Worm (Caenorhabditis elegans) whole organism, L1 larva: Measurements from ENCODE around the gene inf-1.

ENCODE experiments used
- C04F5.9 ChIP-seq: sonication (generic microtip); optimal IDR thresholded peaks from 2 replicates; lab custom pipeline; 2016; ENCODE audit warnings: missing genetic modification characterization, missing compliant biosample characterization
- C16A3.4 ChIP-seq: fragments of 150-350 bp; optimal IDR thresholded peaks from 2 replicates; lab custom pipeline; 2014; ENCODE audit warnings: missing biosample characterization, missing genetic modification characterization
- C34B4.2 ChIP-seq: sonication (generic microtip); optimal IDR thresholded peaks from 2 replicates; lab custom pipeline; 2017; ENCODE audit warnings: mild to moderate bottlenecking, missing genetic modification characterization, missing compliant biosample characterization
- aly-2 ChIP-seq: fragments of 150-350 bp; optimal IDR thresholded peaks from 2 replicates; lab custom pipeline; 2014; ENCODE audit warnings: missing biosample characterization, missing genetic modification characterization
- blmp-1 ChIP-seq: fragments of 150-350 bp; optimal IDR thresholded peaks from 2 replicates; lab custom pipeline; 2014; ENCODE audit warnings: missing biosample characterization, missing genetic modification characterization
- ceh-88 ChIP-seq: fragments of 200-800 bp; sonication (Bioruptor generic); IDR thresholded peaks from 2 replicates; pipeline ENCODE4 v1.3.6; 2022; ENCODE audit warnings: missing genetic modification characterization, missing compliant biosample characterization
- ceh-90 ChIP-seq: sonication (generic microtip); optimal IDR thresholded peaks from 2 replicates; lab custom pipeline; 2016; ENCODE audit warnings: missing genetic modification characterization, missing compliant biosample characterization
- efl-1 ChIP-seq, 4 experiments: fragments of 150-350 bp; optimal IDR thresholded peaks in 3 of 4; peaks in 1 of 4; 1 replicate in 1 of 4; 2 replicates in 3 of 4; lab custom pipeline; 2014; ENCODE audit warnings: missing biosample characterization in 2 of 4, missing genetic modification characterization in 2 of 4, missing genetic modification reagents in 2 of 4
- egl-13 ChIP-seq: sonication (generic microtip); optimal IDR thresholded peaks from 2 replicates; lab custom pipeline; 2016; ENCODE audit warnings: missing genotype, missing genetic modification reagents, missing genetic modification characterization, missing compliant biosample characterization
- egl-27 ChIP-seq, 2 experiments: fragments of 150-350 bp in 1 of 2; sonication (generic microtip); optimal IDR thresholded peaks; 3 replicates each; lab custom pipeline; 2017 to 2018; ENCODE audit warnings: missing biosample characterization in 2 of 2, missing genetic modification characterization in 2 of 2, missing genetic modification reagents in 2 of 2
- elt-2 ChIP-seq: sonication (generic microtip); optimal IDR thresholded peaks from 2 replicates; lab custom pipeline; 2016; ENCODE audit warnings: missing genetic modification characterization, mild to moderate bottlenecking, inconsistent platforms, missing compliant biosample characterization, missing genetic modification reagents
- fkh-4 ChIP-seq: sonication (generic microtip); optimal IDR thresholded peaks from 2 replicates; lab custom pipeline; 2016; ENCODE audit warnings: missing compliant biosample characterization, missing genetic modification characterization, borderline replicate concordance
- fos-1 ChIP-seq: fragments of 150-350 bp; optimal IDR thresholded peaks from 2 replicates; lab custom pipeline; 2014; ENCODE audit warnings: missing biosample characterization, missing genetic modification characterization
- hlh-17 ChIP-seq: fragments of 200-800 bp; sonication (Bioruptor generic); optimal IDR thresholded peaks from 2 replicates; lab custom pipeline; 2018; ENCODE audit warnings: missing genetic modification characterization, mild to moderate bottlenecking, missing compliant biosample characterization, moderate library complexity, borderline replicate concordance
- hpl-2 ChIP-seq: fragments of 150-350 bp; optimal IDR thresholded peaks from 2 replicates; lab custom pipeline; 2014; ENCODE audit warnings: missing biosample characterization, missing genetic modification reagents, missing genetic modification characterization
- isw-1 ChIP-seq: fragments of 200-800 bp; sonication (Bioruptor generic); IDR thresholded peaks from 2 replicates; pipeline ENCODE4 v1.3.6; 2022; ENCODE audit warnings: missing genetic modification characterization, missing compliant biosample characterization
- jun-1 ChIP-seq: fragments of 150-350 bp; optimal IDR thresholded peaks from 2 replicates; lab custom pipeline; 2014; ENCODE audit warnings: missing biosample characterization, missing genetic modification reagents, missing genetic modification characterization
- lin-13 ChIP-seq: fragments of 150-350 bp; optimal IDR thresholded peaks from 2 replicates; lab custom pipeline; 2014; ENCODE audit warnings: missing biosample characterization, missing genetic modification reagents, missing genetic modification characterization
- lin-14 ChIP-seq: fragments of 200-800 bp; sonication (Bioruptor generic); optimal IDR thresholded peaks from 2 replicates; lab custom pipeline; 2018; ENCODE audit warnings: mild to moderate bottlenecking, missing genetic modification characterization, moderate library complexity, missing compliant biosample characterization
- lsy-2 ChIP-seq, 2 experiments: fragments of 150-350 bp; optimal IDR thresholded peaks; 2 replicates each; lab custom pipeline; 2014; ENCODE audit warnings: missing biosample characterization in 2 of 2, missing genetic modification characterization in 2 of 2
- mef-2 ChIP-seq: fragments of 150-350 bp; optimal IDR thresholded peaks from 2 replicates; lab custom pipeline; 2014; ENCODE audit warnings: missing biosample characterization, missing genetic modification characterization
- nhr-11 ChIP-seq: fragments of 150-350 bp; optimal IDR thresholded peaks from 2 replicates; lab custom pipeline; 2014; ENCODE audit warnings: missing biosample characterization, missing genetic modification characterization
- nhr-19 ChIP-seq: fragments of 200-800 bp; sonication (Bioruptor generic); conservative IDR thresholded peaks from 2 replicates; pipeline ENCODE4 v1.3.6; 2022; ENCODE audit warnings: missing genetic modification characterization, missing compliant biosample characterization
- nhr-28 ChIP-seq: fragments of 150-350 bp; optimal IDR thresholded peaks from 2 replicates; lab custom pipeline; 2014; ENCODE audit warnings: missing biosample characterization, missing genetic modification characterization
- nhr-71 ChIP-seq: sonication (generic microtip); optimal IDR thresholded peaks from 2 replicates; lab custom pipeline; 2016; ENCODE audit warnings: mild to moderate bottlenecking, missing genetic modification characterization, moderate library complexity, missing compliant biosample characterization
- nhr-84 ChIP-seq: sonication (generic microtip); optimal IDR thresholded peaks from 2 replicates; lab custom pipeline; 2017; ENCODE audit warnings: missing biosample characterization, missing genetic modification characterization
- pag-3 ChIP-seq: sonication (generic microtip); optimal IDR thresholded peaks from 2 replicates; lab custom pipeline; 2017; ENCODE audit warnings: missing genetic modification characterization, mild to moderate bottlenecking, missing compliant biosample characterization, antibody characterized with exemption, borderline replicate concordance; ENCODE audit not compliant: insufficient read depth
- rnt-1 ChIP-seq: sonication (generic microtip); optimal IDR thresholded peaks from 2 replicates; lab custom pipeline; 2016; ENCODE audit warnings: mild to moderate bottlenecking, missing genetic modification characterization, moderate library complexity, missing compliant biosample characterization
- sox-4 ChIP-seq: sonication (generic microtip); optimal IDR thresholded peaks from 2 replicates; lab custom pipeline; 2016; ENCODE audit warnings: missing genetic modification characterization, missing compliant biosample characterization
- swsn-7 ChIP-seq: sonication (generic microtip); optimal IDR thresholded peaks from 2 replicates; lab custom pipeline; 2016; ENCODE audit warnings: missing genetic modification characterization, missing compliant biosample characterization
- unc-130 ChIP-seq: fragments of 150-350 bp; optimal IDR thresholded peaks from 2 replicates; lab custom pipeline; 2017; ENCODE audit warnings: missing biosample characterization, missing genetic modification characterization, inconsistent platforms
- unc-62 ChIP-seq: fragments of 150-350 bp; optimal IDR thresholded peaks from 2 replicates; lab custom pipeline; 2014; ENCODE audit warnings: missing biosample characterization, missing genetic modification reagents, missing genetic modification characterization
- unc-86 ChIP-seq: sonication (generic microtip); optimal IDR thresholded peaks from 2 replicates; lab custom pipeline; 2016; ENCODE audit warnings: missing genetic modification characterization, missing compliant biosample characterization
- vab-15 ChIP-seq: sonication (generic microtip); optimal IDR thresholded peaks from 2 replicates; lab custom pipeline; 2017; ENCODE audit warnings: missing genotype, mild to moderate bottlenecking, missing genetic modification characterization, missing compliant biosample characterization
- ztf-11 ChIP-seq, 2 experiments: sonication (generic microtip); optimal IDR thresholded peaks; 2 replicates each; lab custom pipeline; 2016 to 2017; ENCODE audit warnings: missing genetic modification characterization in 2 of 2, missing biosample characterization in 1 of 2, missing compliant biosample characterization in 1 of 2

Gene inf-1

ce11 chrIII:6904468-6904867 lies 25.5 kb upstream of the inf-1 start:
- TF ChIP-seq lsy-2 (tag; optimal IDR thresholded peaks at IDR 0.05; lab: Kevin White, UChicago), result peak in 1 of 2 experiments; percentile 51
- TF ChIP-seq C34B4.2, result no peak
- TF ChIP-seq mef-2 (tag; lab: Kevin White, UChicago), result no peak
- no peak for TF ChIP-seq ceh-88 (GFP tag; lab: Robert Waterston, UW)
- peak; percentile 52 for TF ChIP-seq rnt-1
- TF ChIP-seq jun-1 (tag; lab: Kevin White, UChicago), result no peak
- no peak for TF ChIP-seq ceh-90 (tag; lab: Kevin White, UChicago)
- peak; percentile 6 for TF ChIP-seq lin-14
- no peak for TF ChIP-seq elt-2 (tag; lab: Kevin White, UChicago)
- no peak for TF ChIP-seq nhr-19 (GFP tag; lab: Robert Waterston, UW)
- no peak for TF ChIP-seq efl-1 (optimal IDR thresholded peaks at IDR 0.05; lab: Kevin White, UChicago)
- peak in 1 of 2 experiments; percentile 58 for TF ChIP-seq efl-1 (GFP tag; optimal IDR thresholded peaks at IDR 0.05 in 1 of 2; lab: Kevin White, UChicago)

ce11 chrIII:6906409-6906808 lies 23.5 kb upstream of the inf-1 start, which contains the start of gene T07E3.2:
TSS of gene T07E3.2 (plus strand) at chrIII:6906709.
- TF ChIP-seq lin-13 (no peak), vab-15 (no peak), unc-130 (tag; lab: Kevin White, UChicago) (peak; percentile 10), unc-62 (GFP tag; lab: Kevin White, UChicago) (no peak), ceh-88 (GFP tag; lab: Robert Waterston, UW) (no peak)

- no peak for TF ChIP-seq nhr-84 (tag; lab: Kevin White, UChicago)
- TF ChIP-seq lin-14, result peak; percentile 2
- TF ChIP-seq hlh-17 (GFP tag; lab: Kevin White, UChicago), result no peak
- TF ChIP-seq C16A3.4 (tag; lab: Kevin White, UChicago), result no peak
Observed at ce11 chrIII:6912381-6912780, 17.6 kb upstream of the inf-1 start, which contains the start of gene pdf-1. TSS of gene pdf-1 (minus strand) at chrIII:6912481.

ce11 chrIII:6914840-6915239 lies 15.1 kb upstream of the inf-1 start:
- TF ChIP-seq nhr-11 (tag; lab: Kevin White, UChicago) (no peak), aly-2 (no peak), fkh-4 (no peak), ztf-11 (tag; optimal IDR thresholded peaks at IDR 0.05; lab: Kevin White, UChicago) (no peak), swsn-7 (tag; lab: Kevin White, UChicago) (no peak), unc-86 (tag; lab: Kevin White, UChicago) (peak; percentile 6), nhr-28 (tag; lab: Kevin White, UChicago) (no peak), blmp-1 (no peak), nhr-71 (peak; percentile 3), sox-4 (tag; lab: Kevin White, UChicago) (no peak), lin-14 (peak; percentile 62), efl-1 (optimal IDR thresholded peaks at IDR 0.05; lab: Kevin White, UChicago) (no peak), efl-1 (GFP tag; optimal IDR thresholded peaks at IDR 0.05 in 1 of 2; lab: Kevin White, UChicago) (no peak), C04F5.9 (no peak), egl-27 (tag; optimal IDR thresholded peaks at IDR 0.05; lab: Kevin White, UChicago) (no peak), fos-1 (tag; lab: Kevin White, UChicago) (no peak), egl-13 (no peak)

- no peak for TF ChIP-seq pag-3 (tag; lab: Kevin White, UChicago)
- TF ChIP-seq hpl-2 (GFP tag; lab: Kevin White, UChicago), result no peak
- no peak for TF ChIP-seq fkh-4
- no peak for TF ChIP-seq isw-1
Observed at ce11 chrIII:6928725-6929124, 1.2 kb upstream of the inf-1 start, which contains the start of gene flap-1. TSS of gene flap-1 (minus strand) at chrIII:6928825.
